Fruit fly (Drosophila melanogaster) Kc167 (cell line): ENCODE measurements around the gene Idgf4.

ENCODE experiments used
- Myc ChIP-seq: fragments of >200 bp; optimal IDR thresholded peaks from 2 replicates; lab custom pipeline; 2017; ENCODE audit warnings: missing external identifiers
- Sin3A ChIP-seq: fragments of >200 bp; optimal IDR thresholded peaks from 2 replicates; lab custom pipeline; 2018; ENCODE audit warnings: missing external identifiers
- ttk ChIP-seq: sonication (Bioruptor generic); optimal IDR thresholded peaks from 2 replicates; lab custom pipeline; 2017; ENCODE audit warnings: missing external identifiers

DNA sequence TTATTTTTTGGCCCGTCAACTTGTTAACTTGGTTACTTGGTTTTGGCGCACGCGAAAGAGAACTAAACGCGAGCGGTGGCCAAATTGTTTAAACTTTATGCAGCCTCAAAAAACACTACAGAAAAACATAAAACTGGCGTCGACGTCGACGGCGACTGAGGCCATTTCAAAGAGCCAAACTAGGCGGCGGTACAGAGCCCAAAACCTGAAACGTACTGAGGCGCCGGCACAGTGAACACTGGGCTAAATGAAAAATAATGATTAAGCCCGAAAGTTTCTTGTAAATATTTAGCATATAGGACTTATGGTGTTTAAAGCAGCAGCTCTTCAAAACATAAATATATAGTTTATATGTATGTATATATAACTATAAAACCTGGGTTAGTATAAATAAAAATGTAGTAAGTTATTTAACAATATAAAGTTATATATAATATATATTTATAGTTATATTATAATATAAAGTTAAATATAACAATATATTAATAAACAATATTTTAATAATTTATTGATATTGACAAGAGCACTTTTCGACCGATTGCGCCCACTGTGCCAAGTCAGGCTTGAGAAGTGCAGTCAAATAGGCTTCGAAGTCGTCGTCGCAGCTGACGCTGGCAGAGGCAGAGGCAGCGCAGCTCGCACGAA is 31.1 kb downstream of the Idgf4 start, which contains the start of gene CG15249:
- no peak for TF ChIP-seq Myc (lab: Kevin White, UChicago)
- no peak for TF ChIP-seq ttk
- no peak for TF ChIP-seq Sin3A (lab: Kevin White, UChicago)
